Worm (Caenorhabditis elegans) whole organism, midembryonic: ENCODE results near the gene ddo-1.

Experiments
- T22C8.4 ChIP-seq: fragments of 200-800 bp; sonication (Bioruptor generic); IDR thresholded peaks from 2 replicates; pipeline ENCODE4 v1.3.6; 2022; ENCODE audit warnings: missing genetic modification characterization, missing compliant biosample characterization
- cog-1 ChIP-seq: sonication (generic microtip); optimal IDR thresholded peaks from 2 replicates; lab custom pipeline; 2016; ENCODE audit warnings: missing genetic modification characterization, missing compliant biosample characterization
- flt-1 ChIP-seq: fragments of 200-800 bp; sonication (Bioruptor generic); IDR thresholded peaks from 2 replicates; pipeline ENCODE4 v1.3.6; 2022; ENCODE audit warnings: missing genetic modification characterization, missing compliant biosample characterization
- ref-1 ChIP-seq: fragments of 200-800 bp; sonication (Bioruptor generic); conservative IDR thresholded peaks from 2 replicates; pipeline ENCODE4 v1.3.6; 2022; ENCODE audit warnings: missing genetic modification reagents, missing genetic modification characterization, missing compliant biosample characterization
- tab-1 ChIP-seq: fragments of 200-800 bp; sonication (Bioruptor generic); IDR thresholded peaks from 2 replicates; pipeline ENCODE4 v1.3.6; 2022; ENCODE audit warnings: missing genetic modification characterization, missing compliant biosample characterization

- TF ChIP-seq T22C8.4 (GFP tag; lab: Robert Waterston, UW) (no peak), ref-1 (no peak), flt-1 (GFP tag; lab: Robert Waterston, UW) (no peak), cog-1 (tag; lab: Kevin White, UChicago) (no peak), tab-1 (GFP tag; lab: Robert Waterston, UW) (no peak)
Observed at ce11 chrV:17777127-17777526, at the start of gene ddo-1.
